Fruit fly (Drosophila melanogaster): ENCODE measurements around the gene ppk5.

Gene ppk5

DNA sequence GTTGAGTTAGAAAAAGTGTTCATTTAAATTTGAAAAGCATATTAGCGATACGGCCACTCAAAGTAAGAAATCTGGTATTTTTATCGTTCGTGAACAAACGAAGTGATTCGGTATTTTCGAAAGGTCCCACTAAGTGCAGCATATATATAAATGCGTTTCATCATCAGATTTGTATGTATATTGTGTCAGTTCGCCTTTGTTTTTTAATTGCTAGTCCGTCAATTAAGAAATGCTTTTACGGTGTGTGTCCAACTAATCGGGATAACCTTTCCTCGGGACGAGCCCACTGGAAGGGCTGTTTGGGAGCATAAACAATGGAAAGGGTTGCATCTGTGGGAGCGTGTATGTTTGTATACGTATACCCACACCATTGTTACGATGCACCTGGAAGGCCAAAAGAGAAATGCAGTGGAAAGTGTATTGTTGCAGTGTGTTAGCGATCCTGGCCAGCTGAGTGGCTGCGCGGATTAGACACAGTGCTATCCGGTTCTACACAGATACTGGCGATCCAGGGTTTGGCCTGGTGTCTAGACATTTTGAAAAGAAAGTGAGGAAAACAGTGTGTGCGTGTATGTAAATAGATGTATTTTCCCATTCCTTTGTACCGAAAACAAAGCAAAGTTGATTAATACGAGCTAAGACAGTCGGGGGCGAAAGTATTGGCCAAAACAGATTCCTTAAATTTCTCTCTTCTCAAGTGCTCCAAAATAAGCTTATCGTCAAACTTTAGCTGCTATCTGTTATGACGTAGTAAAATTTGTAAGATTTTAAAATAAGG is 11.2 kb upstream of the ppk5 start, which contains the start of gene CG7611:
TSS of gene CG7611 (plus strand) at position 128 of the 778 bp plus-strand sequence.
- no peak for TF ChIP-seq CG17801 (GFP tag; optimal IDR thresholded peaks at IDR 0.05; ENCODE audit: partially characterized antibody)

- no peak for TF ChIP-seq CG17801 (GFP tag; optimal IDR thresholded peaks at IDR 0.05; ENCODE audit: partially characterized antibody)
Measured at dm6 chr3L:21524071-21524889, 10.2 kb upstream of the ppk5 start.

DNA sequence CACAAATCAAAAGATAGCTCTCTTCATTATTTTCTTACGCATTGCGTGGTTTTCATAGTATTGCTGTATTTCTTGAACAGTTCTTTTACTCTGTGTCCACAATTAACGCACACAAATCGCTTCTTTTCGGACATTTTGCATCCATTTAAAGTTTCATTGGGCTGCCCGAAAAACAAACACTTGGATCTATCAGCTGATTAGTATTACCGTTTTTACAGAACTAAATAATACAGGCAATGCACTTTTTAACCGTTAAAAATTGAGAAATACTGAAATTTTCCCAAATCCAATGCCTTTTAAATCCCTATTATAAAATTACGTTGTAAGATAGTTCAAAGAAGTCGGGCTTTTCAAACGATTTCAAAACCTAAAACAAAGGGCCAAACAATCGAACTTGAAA is 5.4 kb upstream of the ppk5 start, which contains the start of gene Arv1:
TSS of gene Arv1 (minus strand) at position 226 of the 400 bp plus-strand sequence.
- TF ChIP-seq CG17801 (GFP tag; optimal IDR thresholded peaks at IDR 0.05; ENCODE audit: partially characterized antibody): no peak

dm6 chr3L:21533270-21533948 is 1.1 kb upstream of the ppk5 start, which contains the start of gene Mkrn1:
Gene Mkrn1 (minus strand): TSS chr3L:21533713.
- peak; percentile 62 for TF ChIP-seq CG17801 (GFP tag; optimal IDR thresholded peaks at IDR 0.05; ENCODE audit: partially characterized antibody)

DNA sequence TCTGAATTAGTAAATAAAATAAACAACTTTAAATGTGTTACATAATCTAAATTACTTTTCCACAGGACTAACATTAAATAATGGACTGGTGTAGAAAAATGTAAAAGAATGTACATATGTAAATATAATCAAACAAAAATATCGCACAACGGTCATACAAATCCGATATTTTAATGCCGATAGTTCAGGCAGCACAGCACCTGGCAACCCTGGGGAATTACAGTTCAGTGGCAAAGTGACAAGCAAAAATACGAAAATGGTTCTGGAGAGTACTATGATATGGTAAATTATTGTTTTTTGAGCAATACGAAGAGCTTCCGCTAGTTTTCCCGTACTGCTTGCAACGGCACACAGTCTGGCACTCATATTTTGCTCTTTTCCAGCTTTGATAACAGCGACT is 2.4 kb downstream of the ppk5 start, which contains the start of gene Rpn10:
TSS of gene Rpn10 (plus strand) at position 144 of the 400 bp plus-strand sequence.
- TF ChIP-seq CG17801 (GFP tag; optimal IDR thresholded peaks at IDR 0.05; ENCODE audit: partially characterized antibody): no peak

DNA sequence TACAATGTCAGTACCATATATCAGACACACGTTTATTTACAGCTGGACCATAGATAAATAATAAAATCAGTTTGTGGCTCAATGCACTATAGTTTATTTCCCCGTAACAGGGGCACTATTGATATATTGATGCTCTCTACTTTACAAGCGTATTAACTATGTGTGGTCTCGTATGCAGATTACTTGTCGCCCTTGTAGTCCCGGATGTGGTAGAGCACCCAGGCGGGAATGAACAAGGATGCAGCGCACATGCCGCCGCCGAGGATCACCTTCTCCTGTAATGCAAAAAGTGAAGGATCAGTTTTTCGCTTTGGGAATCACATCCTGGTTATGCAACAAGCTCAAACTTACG is 4.4 kb downstream of the ppk5 start:
- no peak for TF ChIP-seq CG17801 (GFP tag; optimal IDR thresholded peaks at IDR 0.05; ENCODE audit: partially characterized antibody)

- TF ChIP-seq CG17801 (GFP tag; optimal IDR thresholded peaks at IDR 0.05; ENCODE audit: partially characterized antibody): peak; percentile 33
Measured at dm6 chr3L:21539245-21540196, 5.1 kb downstream of the ppk5 start, which contains the start of the genes COX8 and VhaM9.7-b. Gene COX8 (minus strand): TSS chr3L:21539447. Gene VhaM9.7-b (plus strand): TSS chr3L:21539862.

DNA sequence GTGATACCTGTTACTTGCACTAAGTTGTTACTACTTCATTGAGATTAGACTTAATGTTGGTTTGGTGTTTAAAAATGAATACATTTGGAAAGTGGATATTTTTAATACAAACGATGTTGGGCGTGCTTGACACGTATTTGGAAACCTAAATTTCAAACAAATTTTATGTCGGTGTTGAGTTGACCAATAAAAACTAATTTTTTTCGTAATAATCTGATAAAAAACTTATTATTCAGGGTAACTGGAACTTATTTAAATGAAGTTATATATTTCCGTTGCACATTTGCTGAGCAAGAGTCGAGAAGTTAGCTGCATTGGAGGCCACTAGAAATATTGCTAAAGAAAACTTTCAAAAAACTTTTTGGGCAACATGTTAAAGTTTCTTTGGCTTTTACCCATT is 7.6 kb downstream of the ppk5 start, which contains the start of gene CG33290:
TSS of gene CG33290 (plus strand) at position 301 of the 400 bp plus-strand sequence.
- TF ChIP-seq CG17801 (GFP tag; optimal IDR thresholded peaks at IDR 0.05; ENCODE audit: partially characterized antibody): no peak

DNA sequence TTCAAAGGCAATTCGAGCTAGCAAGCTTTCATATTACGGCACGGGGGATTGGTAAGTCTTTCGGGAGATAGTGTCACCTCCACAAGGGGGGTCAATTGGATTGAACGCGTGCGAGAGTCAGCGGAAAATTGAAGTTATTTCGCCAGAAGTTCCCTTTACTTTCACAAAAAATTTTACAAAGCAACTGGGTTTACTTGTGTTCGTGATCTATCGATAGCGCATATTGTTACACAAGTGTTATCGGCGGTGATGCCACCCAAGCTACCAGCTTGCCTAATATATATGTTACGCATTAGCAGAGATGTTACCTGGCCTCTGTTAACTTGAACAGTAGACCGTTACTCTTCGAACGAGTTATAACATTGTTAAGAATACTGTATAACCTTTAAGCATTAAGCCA is 20.3 kb downstream of the ppk5 start, which contains the start of gene Wnk:
TSS of gene Wnk (minus strand) at position 177 of the 400 bp plus-strand sequence.
- TF ChIP-seq CG17801 (GFP tag; optimal IDR thresholded peaks at IDR 0.05; ENCODE audit: partially characterized antibody): no peak

- TF ChIP-seq CG17801 (GFP tag; optimal IDR thresholded peaks at IDR 0.05; ENCODE audit: partially characterized antibody): no peak
Measured at dm6 chr3L:21558176-21558871, 23.9 kb downstream of the ppk5 start, which contains the start of gene CG7173. Gene CG7173 (minus strand): TSS chr3L:21558226.

dm6 chr3L:21562081-21562480 is 27.6 kb downstream of the ppk5 start, which contains the start of gene CapaR:
Gene CapaR (minus strand): TSS chr3L:21562181.
- no peak for TF ChIP-seq CG17801 (GFP tag; optimal IDR thresholded peaks at IDR 0.05; ENCODE audit: partially characterized antibody)

DNA sequence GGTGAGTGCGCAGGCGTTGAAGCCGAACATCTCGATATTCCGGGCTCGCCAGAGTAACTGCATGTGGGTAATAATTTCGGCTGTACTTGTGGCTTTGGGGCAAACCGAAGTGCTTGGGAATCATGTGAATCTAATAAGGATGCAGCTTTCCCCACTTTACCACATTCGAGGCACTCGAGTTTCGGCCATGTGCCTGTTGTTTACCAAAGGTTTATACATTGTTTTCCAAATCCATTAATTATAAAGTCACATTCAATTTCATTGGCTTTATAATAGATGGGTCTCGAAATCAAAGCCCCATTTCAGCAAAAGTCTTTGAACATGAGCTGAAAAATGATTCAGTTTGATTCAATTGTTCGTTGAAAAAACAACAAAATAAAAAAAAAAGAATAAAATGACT is 30.7 kb downstream of the ppk5 start, which contains the start of gene CG7634:
TSS of gene CG7634 (plus strand) at position 301 of the 400 bp plus-strand sequence.
- TF ChIP-seq CG17801 (GFP tag; optimal IDR thresholded peaks at IDR 0.05; ENCODE audit: partially characterized antibody): no peak

dm6 chr3L:21568254-21568653 is 33.8 kb downstream of the ppk5 start:
- TF ChIP-seq CG17801 (GFP tag; optimal IDR thresholded peaks at IDR 0.05; ENCODE audit: partially characterized antibody): no peak
